Worm (Caenorhabditis elegans) whole organism, mixed stage, embryonic: ENCODE data around the gene cyb-3.

ENCODE experiments used
- blmp-1 ChIP-seq: fragments of 150-350 bp; optimal IDR thresholded peaks from 2 replicates; lab custom pipeline; 2014; ENCODE audit warnings: missing biosample characterization, missing genetic modification characterization
- elt-3 ChIP-seq: fragments of 150-350 bp; optimal IDR thresholded peaks from 2 replicates; lab custom pipeline; 2014; ENCODE audit warnings: missing biosample characterization, missing genetic modification characterization
- lin-13 ChIP-seq: fragments of 150-350 bp; optimal IDR thresholded peaks from 2 replicates; lab custom pipeline; 2014; ENCODE audit warnings: missing biosample characterization, missing genetic modification characterization
- lin-32 ChIP-seq: fragments of 200-800 bp; sonication (Bioruptor generic); optimal IDR thresholded peaks from 2 replicates; lab custom pipeline; 2018; ENCODE audit warnings: mild to moderate bottlenecking, missing genetic modification characterization, missing compliant biosample characterization
- lsy-2 ChIP-seq: fragments of 150-350 bp; optimal IDR thresholded peaks from 2 replicates; lab custom pipeline; 2014; ENCODE audit warnings: missing biosample characterization, missing genetic modification characterization
- nhr-12 ChIP-seq: fragments of 150-350 bp; optimal IDR thresholded peaks from 2 replicates; lab custom pipeline; 2014; ENCODE audit warnings: missing biosample characterization, missing genetic modification characterization
- pha-4 ChIP-seq: fragments of 150-350 bp; optimal IDR thresholded peaks from 2 replicates; lab custom pipeline; 2018; ENCODE audit warnings: missing biosample characterization, missing genetic modification reagents, missing genetic modification characterization
- zip-8 ChIP-seq: fragments of 150-350 bp; optimal IDR thresholded peaks from 2 replicates; lab custom pipeline; 2014; ENCODE audit warnings: missing biosample characterization, missing genetic modification characterization

DNA sequence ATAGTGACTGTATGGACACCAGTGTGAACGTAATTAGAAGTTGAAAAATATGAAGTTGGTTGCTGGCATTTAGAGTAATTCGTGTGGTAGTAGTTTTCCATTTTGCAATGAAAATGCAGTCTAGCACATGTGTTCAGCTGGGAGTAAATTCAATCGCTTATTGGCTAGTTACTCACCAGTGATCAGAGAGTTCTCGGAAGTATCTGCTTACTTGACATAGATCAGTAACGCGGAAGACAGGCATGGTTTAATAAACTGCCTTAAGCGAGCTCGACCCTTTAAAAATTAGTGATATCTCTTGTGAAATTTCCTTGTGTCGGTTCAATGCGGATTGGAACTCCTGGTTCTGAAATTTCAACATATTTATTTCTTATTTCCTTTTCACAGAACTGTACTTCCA is 19.3 kb upstream of the cyb-3 start, which contains the start of gene srh-52:
- TF ChIP-seq lsy-2 (tag; lab: Kevin White, UChicago) (no peak), elt-3 (tag; lab: Kevin White, UChicago) (no peak), pha-4 (tag; lab: Kevin White, UChicago) (no peak), blmp-1 (tag; lab: Kevin White, UChicago) (no peak), nhr-12 (tag; lab: Kevin White, UChicago) (no peak), lin-13 (tag; lab: Kevin White, UChicago) (no peak), zip-8 (no peak), lin-32 (no peak)
